Worm (Caenorhabditis elegans) whole organism, young adult: ENCODE results near the gene fkb-6.

Experiments used
- B0336.3 ChIP-seq: fragments of 200-800 bp; sonication (Bioruptor generic); IDR thresholded peaks from 2 replicates; pipeline ENCODE4 v1.3.6; 2022; ENCODE audit warnings: missing genetic modification characterization, missing compliant biosample characterization
- D2030.7 ChIP-seq: fragments of 200-800 bp; sonication (Bioruptor generic); IDR thresholded peaks from 2 replicates; pipeline ENCODE4 v1.3.6; 2022; ENCODE audit warnings: missing genetic modification reagents, missing genetic modification characterization, missing compliant biosample characterization
- F10E7.11 ChIP-seq: sonication (generic microtip); optimal IDR thresholded peaks from 2 replicates; lab custom pipeline; 2017; ENCODE audit warnings: mild to moderate bottlenecking, missing genetic modification characterization, moderate library complexity, missing compliant biosample characterization
- F22D6.2 ChIP-seq: sonication (generic microtip); optimal IDR thresholded peaks from 2 replicates; lab custom pipeline; 2016; ENCODE audit warnings: mild to moderate bottlenecking, missing genetic modification characterization, missing compliant biosample characterization
- F33H1.4 ChIP-seq: fragments of 200-800 bp; sonication (Bioruptor generic); IDR thresholded peaks from 2 replicates; pipeline ENCODE4 v1.3.6; 2022; ENCODE audit warnings: missing genetic modification reagents, missing genetic modification characterization, missing compliant biosample characterization
- F57C9.4 ChIP-seq: sonication (generic microtip); optimal IDR thresholded peaks from 2 replicates; lab custom pipeline; 2017; ENCODE audit warnings: mild to moderate bottlenecking, missing genetic modification characterization, missing compliant biosample characterization
- K12H6.12 ChIP-seq: fragments of 200-800 bp; sonication (Bioruptor generic); optimal IDR thresholded peaks from 2 replicates; lab custom pipeline; 2018; ENCODE audit warnings: mild to moderate bottlenecking, missing genetic modification characterization, missing compliant biosample characterization
- T07F8.4 ChIP-seq: sonication (generic microtip); optimal IDR thresholded peaks from 2 replicates; lab custom pipeline; 2016; ENCODE audit warnings: mild to moderate bottlenecking, missing genetic modification characterization, moderate library complexity, missing compliant biosample characterization
- Y53F4B.3 ChIP-seq: fragments of 200-800 bp; sonication (Bioruptor generic); IDR thresholded peaks from 2 replicates; pipeline ENCODE4 v1.3.6; 2022; ENCODE audit warnings: missing genetic modification reagents, missing genetic modification characterization, missing compliant biosample characterization
- Y56A3A.18 ChIP-seq: fragments of 200-800 bp; sonication (Bioruptor generic); IDR thresholded peaks from 2 replicates; pipeline ENCODE4 v1.3.6; 2022; ENCODE audit warnings: missing genetic modification reagents, missing genetic modification characterization, missing compliant biosample characterization
- Y67H2A.10 ChIP-seq: fragments of 200-800 bp; sonication (Bioruptor generic); conservative IDR thresholded peaks from 2 replicates; pipeline ENCODE4 v1.3.6; 2022; ENCODE audit warnings: missing genetic modification reagents, missing genetic modification characterization, missing compliant biosample characterization
- ama-1 ChIP-seq, 3 experiments: fragments of 150-350 bp in 1 of 3; sonication (generic microtip) in 2 of 3; optimal IDR thresholded peaks; 2 replicates each; lab custom pipeline; 2014 to 2018; ENCODE audit warnings: missing biosample characterization in 2 of 3, missing genetic modification characterization in 2 of 3, missing genetic modification reagents in 2 of 3
- aptf-2 ChIP-seq: fragments of 200-800 bp; sonication (Bioruptor generic); conservative IDR thresholded peaks from 2 replicates; pipeline ENCODE4 v1.3.6; 2022; ENCODE audit warnings: missing genetic modification reagents, missing genetic modification characterization, missing compliant biosample characterization
- atf-7 ChIP-seq: sonication (generic microtip); optimal IDR thresholded peaks from 2 replicates; lab custom pipeline; 2017; ENCODE audit warnings: mild to moderate bottlenecking, missing genetic modification characterization, missing compliant biosample characterization
- attf-5 ChIP-seq: fragments of 200-800 bp; sonication (Bioruptor generic); optimal IDR thresholded peaks from 2 replicates; lab custom pipeline; 2018; ENCODE audit warnings: mild to moderate bottlenecking, missing genetic modification characterization, missing compliant biosample characterization
- cebp-2 ChIP-seq: fragments of 200-800 bp; sonication (Bioruptor generic); IDR thresholded peaks from 2 replicates; pipeline ENCODE4 v1.3.6; 2022; ENCODE audit warnings: missing genetic modification characterization, missing compliant biosample characterization
- ceh-100 ChIP-seq: fragments of 200-800 bp; sonication (Bioruptor generic); IDR thresholded peaks from 2 replicates; pipeline ENCODE4 v1.3.6; 2022; ENCODE audit warnings: missing genetic modification reagents, missing genetic modification characterization, missing compliant biosample characterization
- ceh-40 ChIP-seq: fragments of 200-800 bp; sonication (Bioruptor generic); IDR thresholded peaks from 2 replicates; pipeline ENCODE4 v1.3.6; 2022; ENCODE audit warnings: missing genetic modification characterization, missing compliant biosample characterization
- ceh-58 ChIP-seq: fragments of 200-800 bp; sonication (Bioruptor generic); IDR thresholded peaks from 2 replicates; pipeline ENCODE4 v1.3.6; 2022; ENCODE audit warnings: missing genetic modification characterization, missing compliant biosample characterization
- dpl-1 ChIP-seq: fragments of 150-350 bp; optimal IDR thresholded peaks from 2 replicates; lab custom pipeline; 2014; ENCODE audit warnings: missing biosample characterization, missing genetic modification reagents, missing genetic modification characterization
- egl-44 ChIP-seq: fragments of 200-800 bp; sonication (Bioruptor generic); IDR thresholded peaks from 2 replicates; pipeline ENCODE4 v1.3.6; 2022; ENCODE audit warnings: missing genetic modification reagents, missing genetic modification characterization, missing compliant biosample characterization
- him-1 ChIP-seq: sonication (generic microtip); optimal IDR thresholded peaks from 2 replicates; lab custom pipeline; 2016; ENCODE audit warnings: missing genotype, missing genetic modification reagents, missing genetic modification characterization, missing compliant biosample characterization
- hlh-26 ChIP-seq: fragments of 200-800 bp; sonication (Bioruptor generic); conservative IDR thresholded peaks from 2 replicates; pipeline ENCODE4 v1.3.6; 2022; ENCODE audit warnings: missing genetic modification reagents, missing genetic modification characterization, missing compliant biosample characterization
- hmg-20 ChIP-seq: fragments of 200-800 bp; sonication (Bioruptor generic); IDR thresholded peaks from 2 replicates; pipeline ENCODE4 v1.3.6; 2022; ENCODE audit warnings: missing genetic modification reagents, missing genetic modification characterization, missing compliant biosample characterization
- lag-1 ChIP-seq: fragments of 200-800 bp; sonication (Bioruptor generic); IDR thresholded peaks from 2 replicates; pipeline ENCODE4 v1.3.6; 2022; ENCODE audit warnings: missing genetic modification reagents, missing genetic modification characterization, missing compliant biosample characterization
- let-607 ChIP-seq, 2 experiments: fragments of 200-800 bp in 1 of 2; sonication (Bioruptor generic) in 1 of 2; sonication (generic microtip) in 1 of 2; optimal IDR thresholded peaks; 2 replicates each; lab custom pipeline; 2016 to 2018; ENCODE audit warnings: mild to moderate bottlenecking in 2 of 2, missing compliant biosample characterization in 2 of 2, missing genetic modification characterization in 2 of 2, moderate library complexity in 2 of 2, missing genotype in 1 of 2
- lin-26 ChIP-seq: fragments of 200-800 bp; sonication (Bioruptor generic); IDR thresholded peaks from 2 replicates; pipeline ENCODE4 v1.3.6; 2022; ENCODE audit warnings: missing genetic modification reagents, missing genetic modification characterization, missing compliant biosample characterization
- lin-40 ChIP-seq: sonication (generic microtip); optimal IDR thresholded peaks from 2 replicates; lab custom pipeline; 2016; ENCODE audit warnings: missing genetic modification characterization, mild to moderate bottlenecking, missing compliant biosample characterization, missing genotype, missing genetic modification reagents
- madf-10 ChIP-seq: sonication (generic microtip); optimal IDR thresholded peaks from 2 replicates; lab custom pipeline; 2016; ENCODE audit warnings: mild to moderate bottlenecking, missing genetic modification characterization, missing compliant biosample characterization
- mxl-1 ChIP-seq: sonication (generic microtip); optimal IDR thresholded peaks from 2 replicates; lab custom pipeline; 2016; ENCODE audit warnings: missing genetic modification characterization, missing compliant biosample characterization
- nfya-1 ChIP-seq: sonication (generic microtip); optimal IDR thresholded peaks from 2 replicates; lab custom pipeline; 2017; ENCODE audit warnings: antibody characterized with exemption, missing compliant biosample characterization, missing genetic modification characterization, borderline replicate concordance; ENCODE audit not compliant: insufficient read depth
- nhr-179 ChIP-seq: sonication (generic microtip); optimal IDR thresholded peaks from 2 replicates; lab custom pipeline; 2016; ENCODE audit warnings: mild to moderate bottlenecking, missing genetic modification characterization, missing compliant biosample characterization
- nhr-80 ChIP-seq: sonication (generic microtip); optimal IDR thresholded peaks from 2 replicates; lab custom pipeline; 2016; ENCODE audit warnings: missing genetic modification characterization, missing compliant biosample characterization
- pbrm-1 ChIP-seq: fragments of 200-800 bp; sonication (Bioruptor generic); IDR thresholded peaks from 2 replicates; pipeline ENCODE4 v1.3.6; 2022; ENCODE audit warnings: missing genetic modification reagents, missing genetic modification characterization, missing compliant biosample characterization
- rcor-1 ChIP-seq: fragments of 200-800 bp; sonication (Bioruptor generic); IDR thresholded peaks from 2 replicates; pipeline ENCODE4 v1.3.6; 2022; ENCODE audit warnings: missing genetic modification reagents, missing genetic modification characterization, missing compliant biosample characterization
- rec-8 ChIP-seq, 2 experiments: sonication (generic microtip); optimal IDR thresholded peaks; 2 replicates each; lab custom pipeline; 2016; ENCODE audit warnings: mild to moderate bottlenecking in 2 of 2, missing genetic modification characterization in 2 of 2, missing genetic modification reagents in 2 of 2, missing genotype in 2 of 2, missing biosample characterization in 1 of 2, missing compliant biosample characterization in 1 of 2, moderate library complexity in 1 of 2
- rpc-1 ChIP-seq, 2 experiments: fragments of 150-350 bp in 1 of 2; sonication (generic microtip) in 1 of 2; optimal IDR thresholded peaks; 2 replicates each; lab custom pipeline; 2014 to 2018; ENCODE audit warnings: missing biosample characterization in 1 of 2, missing genetic modification characterization in 1 of 2, missing genetic modification reagents in 1 of 2, missing genotype in 1 of 2
- sptf-2 ChIP-seq: fragments of 200-800 bp; sonication (Bioruptor generic); optimal IDR thresholded peaks from 2 replicates; lab custom pipeline; 2018; ENCODE audit warnings: mild to moderate bottlenecking, missing genetic modification characterization, missing compliant biosample characterization
- unc-62 ChIP-seq: fragments of 150-350 bp; optimal IDR thresholded peaks from 2 replicates; lab custom pipeline; 2014; ENCODE audit warnings: missing biosample characterization, missing genetic modification reagents, missing genetic modification characterization
- xnd-1 ChIP-seq: sonication (generic microtip); optimal IDR thresholded peaks from 2 replicates; lab custom pipeline; 2016; ENCODE audit warnings: missing genotype, missing genetic modification reagents, missing genetic modification characterization, missing compliant biosample characterization
- zim-3 ChIP-seq: sonication (generic microtip); optimal IDR thresholded peaks from 2 replicates; lab custom pipeline; 2017; ENCODE audit warnings: mild to moderate bottlenecking, missing genetic modification characterization, moderate library complexity, missing compliant biosample characterization
- ztf-25 ChIP-seq: fragments of 200-800 bp; sonication (Bioruptor generic); IDR thresholded peaks from 2 replicates; pipeline ENCODE4 v1.3.6; 2022; ENCODE audit warnings: missing genetic modification reagents, missing genetic modification characterization, missing compliant biosample characterization
- ztf-6 ChIP-seq: fragments of 200-800 bp; sonication (Bioruptor generic); IDR thresholded peaks from 2 replicates; pipeline ENCODE4 v1.3.6; 2022; ENCODE audit warnings: missing genetic modification reagents, missing genetic modification characterization, missing compliant biosample characterization

fkb-6 gene

ce11 chrV:20847743-20848229 is 1.8 kb downstream of the fkb-6 start (continued):
- TF ChIP-seq aptf-2 (GFP tag; lab: Robert Waterston, UW): no peak
- TF ChIP-seq egl-44 (GFP tag; lab: Robert Waterston, UW): no peak
- peak; percentile 50; the same call in 1 of the 2 replicates for TF ChIP-seq pbrm-1
- peak; percentile 20; the same call in 1 of the 2 replicates for TF ChIP-seq rcor-1 (GFP tag; lab: Robert Waterston, UW)
- TF ChIP-seq rec-8 (tag; optimal IDR thresholded peaks at IDR 0.05; lab: Kevin White, UChicago): no peak
- no peak for TF ChIP-seq Y67H2A.10
- no peak for TF ChIP-seq dpl-1 (GFP tag; lab: Kevin White, UChicago)
- TF ChIP-seq rpc-1 (optimal IDR thresholded peaks at IDR 0.05; lab: Kevin White, UChicago): no peak
- no peak for TF ChIP-seq rpc-1 (tag; optimal IDR thresholded peaks at IDR 0.05; lab: Kevin White, UChicago)
- TF ChIP-seq lag-1 (GFP tag; lab: Robert Waterston, UW): no peak
- no peak for TF ChIP-seq attf-5 (GFP tag; lab: Kevin White, UChicago)
- no peak for TF ChIP-seq sptf-2 (GFP tag; lab: Kevin White, UChicago)
- no peak for TF ChIP-seq nhr-179
- no peak for TF ChIP-seq F33H1.4
- no peak for TF ChIP-seq ceh-58 (GFP tag; lab: Robert Waterston, UW)
- TF ChIP-seq B0336.3: peak; percentile 82
- peak; percentile 20 for TF ChIP-seq madf-10
- TF ChIP-seq Y53F4B.3 (GFP tag; lab: Robert Waterston, UW): no peak
- peak; percentile 14 for TF ChIP-seq lin-40 (tag; lab: Kevin White, UChicago)
- no peak for TF ChIP-seq unc-62 (GFP tag; lab: Kevin White, UChicago)
- no peak for TF ChIP-seq nfya-1 (tag; lab: Kevin White, UChicago)
- TF ChIP-seq let-607 (tag; optimal IDR thresholded peaks at IDR 0.05; lab: Kevin White, UChicago): no peak
- peak; percentile 50 for TF ChIP-seq F57C9.4 (tag; lab: Kevin White, UChicago)
- no peak for TF ChIP-seq K12H6.12 (tag; lab: Kevin White, UChicago)
- TF ChIP-seq ceh-40 (GFP tag; lab: Robert Waterston, UW): no peak
- TF ChIP-seq ama-1 (optimal IDR thresholded peaks at IDR 0.05; lab: Kevin White, UChicago): peak; percentile 75
- no peak for TF ChIP-seq ama-1 (GFP tag; optimal IDR thresholded peaks at IDR 0.05; lab: Kevin White, UChicago)
- no peak for TF ChIP-seq ztf-25 (GFP tag; lab: Robert Waterston, UW)
- TF ChIP-seq hmg-20 (GFP tag; lab: Robert Waterston, UW): no peak
- no peak; the same call in 1 of the 2 replicates for TF ChIP-seq Y56A3A.18 (GFP tag; lab: Robert Waterston, UW)
- peak; percentile 55; the same call in 1 of the 2 replicates for TF ChIP-seq D2030.7 (GFP tag; lab: Robert Waterston, UW)
- no peak for TF ChIP-seq ceh-100 (GFP tag; lab: Robert Waterston, UW)
- TF ChIP-seq zim-3 (tag; lab: Kevin White, UChicago): peak; percentile 78
- peak; percentile 51 for TF ChIP-seq T07F8.4 (tag; lab: Kevin White, UChicago)
- no peak for TF ChIP-seq hlh-26 (GFP tag; lab: Robert Waterston, UW)
- peak; percentile 59; the same call in 1 of the 2 replicates for TF ChIP-seq lin-26

ce11 chrV:20850580-20850979 is 4.6 kb downstream of the fkb-6 start, which contains the start of gene clec-264:
Gene clec-264, minus strand, starts transcription at chrV:20850701.
- no peak for TF ChIP-seq ztf-6 (GFP tag; lab: Robert Waterston, UW)
- TF ChIP-seq F22D6.2: no peak
- no peak for TF ChIP-seq mxl-1 (tag; lab: Kevin White, UChicago)
- no peak for TF ChIP-seq K12H6.12 (tag; lab: Kevin White, UChicago)
- no peak for TF ChIP-seq xnd-1
- TF ChIP-seq him-1 (tag; lab: Kevin White, UChicago): no peak
- TF ChIP-seq F10E7.11 (tag; lab: Kevin White, UChicago): no peak
- TF ChIP-seq nhr-80 (tag; lab: Kevin White, UChicago): no peak
- no peak for TF ChIP-seq atf-7 (tag; lab: Kevin White, UChicago)
- no peak for TF ChIP-seq cebp-2 (GFP tag; lab: Robert Waterston, UW)
